Fruit fly (Drosophila melanogaster) whole organism, embryonic: ENCODE results near the gene CG33124.

Experiments used
- Awh ChIP-seq: fragments of 200-800 bp; sonication (Bioruptor generic); IDR thresholded peaks from 2 replicates; pipeline ENCODE4, ENCODE4 v1.3.6; 2022; ENCODE audit warnings: missing biosample characterization, missing genetic modification characterization
- CG10147 ChIP-seq: fragments of 200-800 bp; sonication (Bioruptor generic); optimal IDR thresholded peaks from 2 replicates; lab custom pipeline; 2019; ENCODE audit warnings: missing biosample characterization, mild to moderate bottlenecking, missing genetic modification characterization, moderate library complexity
- CG10959 ChIP-seq: fragments of 200-800 bp; sonication (Bioruptor generic); IDR thresholded peaks from 2 replicates; pipeline ENCODE4 v1.3.6; 2022; ENCODE audit warnings: missing biosample characterization, missing genetic modification characterization
- CG10979 ChIP-seq: fragments of 200-800 bp; sonication (Bioruptor generic); optimal IDR thresholded peaks from 2 replicates; lab custom pipeline; 2018; ENCODE audit warnings: missing biosample characterization, mild to moderate bottlenecking, missing genetic modification characterization, moderate library complexity
- CG11504 ChIP-seq: fragments of 200-800 bp; sonication (Bioruptor generic); optimal IDR thresholded peaks from 3 replicates; lab custom pipeline; 2019; ENCODE audit warnings: missing biosample characterization, mild to moderate bottlenecking, missing genetic modification characterization, moderate library complexity
- CG12219 ChIP-seq: fragments of 200-800 bp; sonication (Bioruptor generic); optimal IDR thresholded peaks from 3 replicates; lab custom pipeline; 2018; ENCODE audit warnings: missing biosample characterization, mild to moderate bottlenecking, missing genetic modification characterization
- CG12659 ChIP-seq: fragments of 200-800 bp; sonication (Bioruptor generic); optimal IDR thresholded peaks from 3 replicates; lab custom pipeline; 2017; ENCODE audit warnings: mild to moderate bottlenecking, missing biosample characterization, missing genetic modification reagents, missing genetic modification characterization
- CG13296 ChIP-seq: fragments of 200-800 bp; sonication (Bioruptor generic); optimal IDR thresholded peaks from 3 replicates; lab custom pipeline; 2018; ENCODE audit warnings: missing biosample characterization, mild to moderate bottlenecking, missing genetic modification characterization
- CG14667 ChIP-seq: fragments of 200-800 bp; sonication (Bioruptor generic); IDR thresholded peaks from 2 replicates; pipeline ENCODE4 v1.3.6; 2022; ENCODE audit warnings: missing biosample characterization, missing genetic modification characterization
- CG18262 ChIP-seq: fragments of 200-800 bp; optimal IDR thresholded peaks from 3 replicates; lab custom pipeline; 2019; ENCODE audit warnings: missing biosample characterization, mild to moderate bottlenecking, missing genetic modification characterization, moderate library complexity
- CG2202 ChIP-seq: fragments of 200-800 bp; sonication (Bioruptor generic); optimal IDR thresholded peaks from 2 replicates; lab custom pipeline; 2018; ENCODE audit warnings: missing biosample characterization, mild to moderate bottlenecking, missing genetic modification characterization
- CG30403 ChIP-seq: fragments of 200-800 bp; sonication (Bioruptor generic); optimal IDR thresholded peaks from 3 replicates; lab custom pipeline; 2016; ENCODE audit warnings: missing biosample characterization, missing genetic modification characterization
- CG6272 ChIP-seq: fragments of 200-800 bp; sonication (Bioruptor generic); IDR thresholded peaks from 2 replicates; pipeline ENCODE4 v1.3.6; 2022; ENCODE audit warnings: missing biosample characterization, missing genetic modification characterization
- CG6854 ChIP-seq: fragments of 200-800 bp; sonication (Bioruptor generic); optimal IDR thresholded peaks from 3 replicates; lab custom pipeline; 2017; ENCODE audit warnings: missing biosample characterization, mild to moderate bottlenecking, missing genetic modification characterization
- CG8290 ChIP-seq, 3 experiments: fragments of 200-800 bp; sonication (Bioruptor generic); optimal IDR thresholded peaks; 2 replicates each; lab custom pipeline; 2016 to 2019; ENCODE audit warnings: missing biosample characterization in 3 of 3, missing genetic modification characterization in 3 of 3, mild to moderate bottlenecking in 2 of 3, moderate library complexity in 1 of 3
- CG9437 ChIP-seq: fragments of 200-800 bp; sonication (Bioruptor generic); optimal IDR thresholded peaks from 2 replicates; lab custom pipeline; 2018; ENCODE audit warnings: missing biosample characterization, mild to moderate bottlenecking, missing genetic modification characterization
- Chrac-16 ChIP-seq: fragments of 200-800 bp; sonication (Bioruptor generic); optimal IDR thresholded peaks from 3 replicates; lab custom pipeline; 2016; ENCODE audit warnings: missing biosample characterization, missing genetic modification characterization
- D ChIP-seq, 2 experiments: fragments of 200-800 bp in 1 of 2; fragments of >200 bp in 1 of 2; sonication (Bioruptor generic) in 1 of 2; optimal IDR thresholded peaks; 2 replicates in 1 of 2; 3 replicates in 1 of 2; lab custom pipeline; 2017; ENCODE audit warnings: mild to moderate bottlenecking in 1 of 2, missing biosample characterization in 1 of 2, missing genetic modification characterization in 1 of 2, missing genetic modification reagents in 1 of 2
- Drgx ChIP-seq: fragments of 200-800 bp; sonication (Bioruptor generic); IDR thresholded peaks from 2 replicates; pipeline ENCODE4 v1.3.6; 2022; ENCODE audit warnings: missing biosample characterization, missing genetic modification characterization
- Fer2 ChIP-seq: fragments of 200-800 bp; sonication (Bioruptor generic); optimal IDR thresholded peaks from 2 replicates; lab custom pipeline; 2018; ENCODE audit warnings: missing biosample characterization, mild to moderate bottlenecking, missing genetic modification characterization, moderate library complexity
- HLHmδ ChIP-seq: fragments of 200-800 bp; sonication (Bioruptor generic); optimal IDR thresholded peaks from 2 replicates; lab custom pipeline; 2018; ENCODE audit warnings: missing biosample characterization, mild to moderate bottlenecking, missing genetic modification characterization, moderate library complexity
- Hr3 ChIP-seq: fragments of 200-800 bp; sonication (Bioruptor generic); optimal IDR thresholded peaks from 3 replicates; lab custom pipeline; 2016; ENCODE audit warnings: missing biosample characterization, missing genetic modification characterization
- Mrtf ChIP-seq: fragments of 200-800 bp; sonication (Bioruptor generic); IDR thresholded peaks from 3 replicates; pipeline ENCODE4 v1.3.6; 2022; ENCODE audit warnings: missing biosample characterization, missing genetic modification characterization
- Myb ChIP-seq: fragments of 200-800 bp; sonication (Bioruptor generic); optimal IDR thresholded peaks from 2 replicates; lab custom pipeline; 2016; ENCODE audit warnings: missing biosample characterization, missing genetic modification characterization
- Nf-YA ChIP-seq: fragments of 200-800 bp; sonication (Bioruptor generic); IDR thresholded peaks from 2 replicates; pipeline ENCODE4 v1.3.6; 2022; ENCODE audit warnings: missing biosample characterization, missing genetic modification characterization
- Rfx ChIP-seq: fragments of 200-800 bp; sonication (Bioruptor generic); IDR thresholded peaks from 2 replicates; pipeline ENCODE4 v1.3.6; 2022; ENCODE audit warnings: missing biosample characterization, missing genetic modification characterization
- Stat92E ChIP-seq, 3 experiments: fragments of >200 bp in 2 of 3; fragments of 200-800 bp in 1 of 3; sonication (Bioruptor generic) in 1 of 3; optimal IDR thresholded peaks; 2 replicates each; lab custom pipeline; 2017 to 2019; ENCODE audit warnings: missing biosample characterization in 3 of 3, missing genetic modification characterization in 3 of 3, mild to moderate bottlenecking in 1 of 3, moderate library complexity in 1 of 3
- Xbp1 ChIP-seq: fragments of 200-800 bp; sonication (Bioruptor generic); optimal IDR thresholded peaks from 3 replicates; lab custom pipeline; 2016; ENCODE audit warnings: missing biosample characterization, mild to moderate bottlenecking, missing genetic modification characterization
- ato ChIP-seq: fragments of 200-800 bp; sonication (Bioruptor generic); IDR thresholded peaks from 2 replicates; pipeline ENCODE4 v1.3.6; 2022; ENCODE audit warnings: missing biosample characterization, missing genetic modification characterization; ENCODE audit not compliant: partially characterized antibody
- cato ChIP-seq: fragments of 200-800 bp; sonication (Bioruptor generic); optimal IDR thresholded peaks from 2 replicates; lab custom pipeline; 2016; ENCODE audit warnings: missing biosample characterization, missing genetic modification characterization, borderline replicate concordance
- chinmo ChIP-seq: fragments of 200-800 bp; sonication (Bioruptor generic); IDR thresholded peaks from 4 replicates; pipeline ENCODE4 v1.3.6; 2022; ENCODE audit warnings: missing biosample characterization, missing genetic modification characterization; ENCODE audit not compliant: partially characterized antibody
- croc ChIP-seq: fragments of 200-800 bp; sonication (Bioruptor generic); conservative IDR thresholded peaks from 3 replicates; pipeline ENCODE4 v1.3.6; 2022; ENCODE audit warnings: missing biosample characterization, missing genetic modification characterization
- crol ChIP-seq: fragments of 200-800 bp; sonication (Bioruptor generic); IDR thresholded peaks from 2 replicates; pipeline ENCODE4 v1.3.6; 2022; ENCODE audit warnings: missing biosample characterization, missing genetic modification characterization
- dan ChIP-seq: fragments of 200-800 bp; sonication (Bioruptor generic); IDR thresholded peaks from 2 replicates; pipeline ENCODE4 v1.3.6; 2022; ENCODE audit warnings: missing biosample characterization, missing genetic modification characterization
- gt ChIP-seq: fragments of 200-800 bp; sonication (Bioruptor generic); IDR thresholded peaks from 2 replicates; pipeline ENCODE4 v1.3.6; 2022; ENCODE audit warnings: missing biosample characterization, missing genetic modification characterization
- her ChIP-seq: fragments of 200-800 bp; sonication (Bioruptor generic); optimal IDR thresholded peaks from 2 replicates; lab custom pipeline; 2016; ENCODE audit warnings: missing biosample characterization, missing genetic modification characterization
- lbe ChIP-seq: fragments of 200-800 bp; sonication (Bioruptor generic); optimal IDR thresholded peaks from 2 replicates; lab custom pipeline; 2016; ENCODE audit warnings: missing biosample characterization, mild to moderate bottlenecking, missing genetic modification characterization
- luna ChIP-seq: fragments of 200-800 bp; sonication (Bioruptor generic); optimal IDR thresholded peaks from 2 replicates; lab custom pipeline; 2016; ENCODE audit warnings: missing biosample characterization, missing genetic modification characterization
- mirr ChIP-seq: fragments of 200-800 bp; sonication (Bioruptor generic); optimal IDR thresholded peaks from 3 replicates; lab custom pipeline; 2018; ENCODE audit warnings: missing biosample characterization, mild to moderate bottlenecking, missing genetic modification characterization
- onecut ChIP-seq: fragments of 200-800 bp; sonication (Bioruptor generic); IDR thresholded peaks from 2 replicates; pipeline ENCODE4 v1.3.6; 2022; ENCODE audit warnings: missing biosample characterization, missing genetic modification characterization
- phol ChIP-seq: fragments of 200-800 bp; sonication (Bioruptor generic); optimal IDR thresholded peaks from 3 replicates; lab custom pipeline; 2018; ENCODE audit warnings: missing biosample characterization, mild to moderate bottlenecking, missing genetic modification characterization, moderate library complexity
- repo ChIP-seq: fragments of 200-800 bp; sonication (Bioruptor generic); optimal IDR thresholded peaks from 2 replicates; lab custom pipeline; 2016; ENCODE audit warnings: missing biosample characterization, missing genetic modification characterization
- sc ChIP-seq, 3 experiments: fragments of >200 bp in 2 of 3; fragments of 200-800 bp in 1 of 3; sonication (Bioruptor generic) in 1 of 3; optimal IDR thresholded peaks; 2 replicates in 2 of 3; 3 replicates in 1 of 3; lab custom pipeline; 2017; ENCODE audit warnings: mild to moderate bottlenecking in 1 of 3, missing biosample characterization in 1 of 3, missing genetic modification characterization in 1 of 3, missing genetic modification reagents in 1 of 3
- sens ChIP-seq: fragments of 200-800 bp; sonication (Bioruptor generic); peaks from one replicate; lab custom pipeline; 2016; ENCODE audit warnings: missing biosample characterization, missing genetic modification characterization
- so ChIP-seq: fragments of 200-800 bp; sonication (Bioruptor generic); IDR thresholded peaks from 3 replicates; pipeline ENCODE4 v1.3.6; 2022; ENCODE audit warnings: missing biosample characterization, missing genetic modification characterization
- trem ChIP-seq: fragments of 200-800 bp; optimal IDR thresholded peaks from 3 replicates; lab custom pipeline; 2019; ENCODE audit warnings: missing biosample characterization, mild to moderate bottlenecking, missing genetic modification characterization, moderate library complexity
- unpg ChIP-seq: fragments of 200-800 bp; sonication (Bioruptor generic); optimal IDR thresholded peaks from 3 replicates; lab custom pipeline; 2018; ENCODE audit warnings: missing biosample characterization, mild to moderate bottlenecking, missing genetic modification characterization, moderate library complexity
- zfh2 ChIP-seq: fragments of 200-800 bp; sonication (Bioruptor generic); optimal IDR thresholded peaks from 2 replicates; lab custom pipeline; 2016; ENCODE audit warnings: missing biosample characterization, missing genetic modification characterization

Gene CG33124

dm6 chr2L:2182735-2183340 lies 26.1 kb downstream of the CG33124 start (continued):
- TF ChIP-seq CG14667 = peak; percentile 60
- TF ChIP-seq crol = no peak
- TF ChIP-seq unpg = peak; percentile 65
- peak; percentile 66 for TF ChIP-seq Awh (GFP tag; lab: Robert Waterston, UW)
- TF ChIP-seq CG6854 = no peak
- TF ChIP-seq CG8290 (GFP tag; optimal IDR thresholded peaks at IDR 0.05; lab: Kevin White, UChicago) = peak; percentile 70
- peak in 1 of 2 experiments; percentile 51 for TF ChIP-seq CG8290 (tag; optimal IDR thresholded peaks at IDR 0.05; lab: Kevin White, UChicago)
- TF ChIP-seq sc (optimal IDR thresholded peaks at IDR 0.05; lab: Kevin White, UChicago) = no peak
- peak; percentile 52 for TF ChIP-seq sc (GFP tag; optimal IDR thresholded peaks at IDR 0.05; lab: Kevin White, UChicago)
- peak; percentile 30 for TF ChIP-seq CG11504
- peak; percentile 51 for TF ChIP-seq HLHmδ (GFP tag; lab: Kevin White, UChicago)
- TF ChIP-seq CG10959 (GFP tag; lab: Robert Waterston, UW) = peak; percentile 95
- no peak for TF ChIP-seq CG12659 (GFP tag; lab: Kevin White, UChicago)
- no peak for TF ChIP-seq CG10147 (GFP tag; lab: Kevin White, UChicago)
- TF ChIP-seq CG9437 (GFP tag; lab: Kevin White, UChicago) = no peak
- TF ChIP-seq chinmo (GFP tag; lab: Robert Waterston, UW) = no peak
- peak; percentile 50 for TF ChIP-seq repo (GFP tag; lab: Kevin White, UChicago)
- peak; percentile 25 for TF ChIP-seq cato
- no peak for TF ChIP-seq mirr (GFP tag; lab: Kevin White, UChicago)
- no peak for TF ChIP-seq lbe
- TF ChIP-seq CG12219 (GFP tag; lab: Kevin White, UChicago) = peak; percentile 43
- no peak for TF ChIP-seq CG13296
- TF ChIP-seq her (GFP tag; lab: Kevin White, UChicago) = peak; percentile 48
- peak; percentile 97 for TF ChIP-seq sens (GFP tag; lab: Kevin White, UChicago)
- 0 out of 3 replicates have a peak, but pooled peaks have one; percentile 23 for TF ChIP-seq Mrtf (GFP tag; lab: Robert Waterston, UW)
- peak in 1 of 3 experiments; percentile 94 for TF ChIP-seq Stat92E (GFP tag; optimal IDR thresholded peaks at IDR 0.05; lab: Kevin White, UChicago)
- no peak for TF ChIP-seq Rfx (GFP tag; lab: Robert Waterston, UW)
- peak; percentile 79 for TF ChIP-seq CG2202 (tag; lab: Kevin White, UChicago)
- no peak for TF ChIP-seq zfh2 (GFP tag; lab: Kevin White, UChicago)
- peak; percentile 81 for TF ChIP-seq trem (tag; lab: Kevin White, UChicago)
- TF ChIP-seq CG6272 (GFP tag; lab: Robert Waterston, UW) = 0 out of 2 replicates have a peak, but pooled peaks have one; percentile 34
- TF ChIP-seq phol (tag; lab: Kevin White, UChicago) = peak; percentile 71
- TF ChIP-seq Hr3 (GFP tag; lab: Kevin White, UChicago) = peak; percentile 50
- TF ChIP-seq Drgx (GFP tag; lab: Robert Waterston, UW) = peak; percentile 62
- TF ChIP-seq Myb (GFP tag; lab: Kevin White, UChicago) = peak; percentile 12
- TF ChIP-seq CG30403 (GFP tag; lab: Kevin White, UChicago) = peak; percentile 21
- TF ChIP-seq Fer2 = no peak
- TF ChIP-seq CG18262 (tag; lab: Kevin White, UChicago) = peak; percentile 88
- peak; percentile 88 for TF ChIP-seq CG10979 (tag; lab: Kevin White, UChicago)
- 0 out of 2 replicates have a peak, but pooled peaks have one; percentile 26 for TF ChIP-seq Nf-YA (GFP tag; lab: Robert Waterston, UW)
- no peak for TF ChIP-seq ato (GFP tag; lab: Robert Waterston, UW)
- peak; percentile 89 for TF ChIP-seq dan
- TF ChIP-seq so = 0 out of 3 replicates have a peak, but pooled peaks have one; percentile 38
- no peak for TF ChIP-seq luna (GFP tag; lab: Kevin White, UChicago)
- peak; percentile 53 for TF ChIP-seq Xbp1
- TF ChIP-seq croc (GFP tag; lab: Robert Waterston, UW) = peak; percentile 71
- peak; percentile 63 for TF ChIP-seq onecut
- peak; percentile 79 for TF ChIP-seq Chrac-16
- TF ChIP-seq D (optimal IDR thresholded peaks at IDR 0.05; lab: Kevin White, UChicago) = no peak
- TF ChIP-seq D (GFP tag; optimal IDR thresholded peaks at IDR 0.05; lab: Kevin White, UChicago) = peak; percentile 67
- TF ChIP-seq gt (GFP tag; lab: Robert Waterston, UW) = peak; percentile 68; the same call in 1 of the 2 replicates
